Fruit fly (Drosophila melanogaster): Measurements from ENCODE around the gene CG34447.
A peak's percentile ranks its signal among the peaks of the same experiment; 100 is the strongest.

Gene CG34447

DNA sequence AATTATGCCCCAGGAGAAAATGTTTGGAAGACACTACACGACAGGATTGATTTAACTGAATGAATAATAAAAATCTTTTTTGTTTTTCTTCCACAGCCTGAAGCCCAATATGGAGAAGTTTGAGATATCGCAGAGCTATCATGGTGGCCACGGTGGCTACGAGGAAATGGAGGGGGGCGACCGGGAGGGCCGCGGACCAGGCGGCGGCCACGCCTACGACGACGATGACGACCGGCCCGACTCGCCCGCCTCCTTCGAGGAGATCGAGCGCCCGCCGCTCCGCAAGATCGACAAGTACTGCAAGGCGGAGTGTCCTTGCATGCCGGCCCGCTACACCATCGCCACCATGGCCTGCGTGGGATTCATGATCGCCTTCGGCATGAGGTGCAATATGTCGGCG is 15.2 kb downstream of the CG34447 start:
- TF ChIP-seq exex (tag; optimal IDR thresholded peaks at IDR 0.05), result no peak
- TF ChIP-seq Hr39 (optimal IDR thresholded peaks at IDR 0.05), result peak; percentile 66

dm6 chr2L:2402194-2402593 is 17.6 kb downstream of the CG34447 start:
- 0 out of 3 replicates have a peak, but pooled peaks have one; percentile 20 for TF ChIP-seq ci (GFP tag; IDR thresholded peaks at IDR 0.05)
- TF ChIP-seq CG17328 (GFP tag; IDR thresholded peaks at IDR 0.05), result peak; percentile 46; the same call in 1 of the 2 replicates
- peak; percentile 14 for TF ChIP-seq Ssrp (tag; optimal IDR thresholded peaks at IDR 0.05)
- TF ChIP-seq Ada2b (GFP tag; IDR thresholded peaks at IDR 0.05), result no peak
- TF ChIP-seq dmrt99B (tag; optimal IDR thresholded peaks at IDR 0.05), result peak; percentile 36
- peak; percentile 72 for TF ChIP-seq sens (GFP tag)
- TF ChIP-seq unc-4 (GFP tag; IDR thresholded peaks at IDR 0.05; ENCODE audit: partially characterized antibody), result no peak
- TF ChIP-seq CG10565 (GFP tag; optimal IDR thresholded peaks at IDR 0.05), result no peak
- TF ChIP-seq mirr (GFP tag; optimal IDR thresholded peaks at IDR 0.05), result no peak
- TF ChIP-seq CG14667 (GFP tag; IDR thresholded peaks at IDR 0.05), result 0 out of 2 replicates have a peak, but pooled peaks have one; percentile 20
- TF ChIP-seq lov (optimal IDR thresholded peaks at IDR 0.05), result no peak
- peak; percentile 57; the same call in 1 of the 3 replicates for TF ChIP-seq lov (GFP tag; IDR thresholded peaks at IDR 0.05)
- no peak for TF ChIP-seq wor (GFP tag; IDR thresholded peaks at IDR 0.05)
- peak; percentile 36 for TF ChIP-seq lab (GFP tag; optimal IDR thresholded peaks at IDR 0.05)
- no peak for TF ChIP-seq B-H2 (GFP tag; optimal IDR thresholded peaks at IDR 0.05)
- TF ChIP-seq fu2 (GFP tag; optimal IDR thresholded peaks at IDR 0.05), result no peak
- no peak for TF ChIP-seq tap (tag; optimal IDR thresholded peaks at IDR 0.05)
- TF ChIP-seq Ets65A (GFP tag), result peak; percentile 35
- peak; percentile 15 for TF ChIP-seq ind (GFP tag; optimal IDR thresholded peaks at IDR 0.05)
- TF ChIP-seq ERR (GFP tag; optimal IDR thresholded peaks at IDR 0.05), result no peak
- peak; percentile 8 for TF ChIP-seq Hmr (GFP tag; optimal IDR thresholded peaks at IDR 0.05)
- TF ChIP-seq tll (GFP tag; optimal IDR thresholded peaks at IDR 0.05), result no peak
- no peak for TF ChIP-seq vnd (GFP tag; IDR thresholded peaks at IDR 0.05; ENCODE audit: partially characterized antibody)
- TF ChIP-seq Fer2 (tag; optimal IDR thresholded peaks at IDR 0.05), result no peak
- TF ChIP-seq trh (GFP tag; optimal IDR thresholded peaks at IDR 0.05), result no peak
- TF ChIP-seq Xrp1 (GFP tag; IDR thresholded peaks at IDR 0.05), result no peak
- TF ChIP-seq Stat92E (GFP tag; optimal IDR thresholded peaks at IDR 0.05), result no peak
- no peak for TF ChIP-seq gcm (GFP tag; optimal IDR thresholded peaks at IDR 0.05)
- TF ChIP-seq ara (GFP tag; IDR thresholded peaks at IDR 0.05), result 0 out of 2 replicates have a peak, but pooled peaks have one; percentile 38
- TF ChIP-seq CG4404 (GFP tag; IDR thresholded peaks at IDR 0.05), result no peak
- TF ChIP-seq slbo (GFP tag; IDR thresholded peaks at IDR 0.05), result no peak
- 0 out of 2 replicates have a peak, but pooled peaks have one; percentile 28 for TF ChIP-seq CG32772 (GFP tag; IDR thresholded peaks at IDR 0.05)
- 0 out of 2 replicates have a peak, but pooled peaks have one; percentile 4 for TF ChIP-seq H2.0 (GFP tag; IDR thresholded peaks at IDR 0.05)
- no peak for TF ChIP-seq CG3726 (GFP tag; IDR thresholded peaks at IDR 0.05)
- no peak for TF ChIP-seq Hey (tag; optimal IDR thresholded peaks at IDR 0.05)
- TF ChIP-seq CG4730 (GFP tag; IDR thresholded peaks at IDR 0.05), result no peak
- TF ChIP-seq H15 (GFP tag; IDR thresholded peaks at IDR 0.05), result 0 out of 3 replicates have a peak, but pooled peaks have one; percentile 43
- TF ChIP-seq CG14014 (GFP tag; IDR thresholded peaks at IDR 0.05), result no peak
- no peak for TF ChIP-seq CG15601 (tag; optimal IDR thresholded peaks at IDR 0.05)
- TF ChIP-seq CG10366 (GFP tag; IDR thresholded peaks at IDR 0.05), result peak; percentile 34; the same call in 1 of the 2 replicates
- peak; percentile 26 for TF ChIP-seq CG7556 (GFP tag; optimal IDR thresholded peaks at IDR 0.05)
- peak; percentile 31 for TF ChIP-seq Sox102F (GFP tag; optimal IDR thresholded peaks at IDR 0.05)
- TF ChIP-seq nmo (GFP tag; optimal IDR thresholded peaks at IDR 0.05), result no peak
- TF ChIP-seq CG1832 (GFP tag; optimal IDR thresholded peaks at IDR 0.05), result no peak
- peak; percentile 48; the same call in 2 of the 3 replicates for TF ChIP-seq row (GFP tag; IDR thresholded peaks at IDR 0.05)
- peak; percentile 22; the same call in 1 of the 3 replicates for TF ChIP-seq dysf (GFP tag; IDR thresholded peaks at IDR 0.05)
- 0 out of 3 replicates have a peak, but pooled peaks have one; percentile 31 for TF ChIP-seq otp (GFP tag; IDR thresholded peaks at IDR 0.05)

Data from whole organism, embryonic.